Fruit fly (Drosophila melanogaster) Kc167 (cell line): ENCODE data around the gene CG31793.

Experiments
- Sin3A ChIP-seq: fragments of >200 bp; optimal IDR thresholded peaks from 2 replicates; lab custom pipeline; 2018; ENCODE audit warnings: missing external identifiers
- h ChIP-seq: fragments of >200 bp; optimal IDR thresholded peaks from 3 replicates; lab custom pipeline; 2018; ENCODE audit warnings: missing external identifiers
- ttk ChIP-seq: sonication (Bioruptor generic); optimal IDR thresholded peaks from 2 replicates; lab custom pipeline; 2017; ENCODE audit warnings: missing external identifiers

DNA sequence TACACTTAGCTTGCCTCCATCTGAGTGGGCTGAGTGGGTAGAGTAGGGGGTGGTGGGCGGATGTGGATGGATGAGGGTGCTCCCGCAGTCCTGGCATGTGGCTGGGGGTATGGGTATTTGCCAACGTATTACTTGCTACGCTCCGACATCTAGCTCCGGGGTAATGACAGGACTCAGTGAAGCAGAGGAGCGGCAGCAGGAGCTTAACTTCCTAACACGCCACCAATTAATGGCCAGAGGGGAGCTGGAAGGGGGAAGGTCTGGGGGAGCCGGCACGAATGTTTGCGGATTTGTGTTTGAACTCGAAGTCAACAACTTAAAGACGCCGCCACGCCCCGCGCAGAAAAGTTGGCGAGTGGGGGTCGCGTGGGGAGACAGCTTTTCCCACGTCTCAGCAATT is 15.1 kb downstream of the CG31793 start:
- TF ChIP-seq h (lab: Kevin White, UChicago): no peak
- TF ChIP-seq ttk: no peak
- TF ChIP-seq Sin3A (lab: Kevin White, UChicago): no peak
